Worm (Caenorhabditis elegans): ENCODE results near the gene Y54G2A.40.
A peak's percentile ranks its signal among the peaks of the same experiment; 100 is the strongest.

The Y54G2A.40 gene

ce11 chrIV:2817038-2817437 lies 29.2 kb upstream of the Y54G2A.40 start (continued):
- TF ChIP-seq alr-1 (tag; optimal IDR thresholded peaks at IDR 0.05; ENCODE audit: borderline replicate concordance): no peak

- TF ChIP-seq nhr-237 (tag; optimal IDR thresholded peaks at IDR 0.05) (no peak), ets-5 (GFP tag; IDR thresholded peaks at IDR 0.05) (no peak)
These were observed 26.6 kb upstream of the Y54G2A.40 start, which contains the start of gene Y54G2A.13 for ce11 chrIV:2819633-2820032. TSS of gene Y54G2A.13 (minus strand) at chrIV:2819733.

DNA sequence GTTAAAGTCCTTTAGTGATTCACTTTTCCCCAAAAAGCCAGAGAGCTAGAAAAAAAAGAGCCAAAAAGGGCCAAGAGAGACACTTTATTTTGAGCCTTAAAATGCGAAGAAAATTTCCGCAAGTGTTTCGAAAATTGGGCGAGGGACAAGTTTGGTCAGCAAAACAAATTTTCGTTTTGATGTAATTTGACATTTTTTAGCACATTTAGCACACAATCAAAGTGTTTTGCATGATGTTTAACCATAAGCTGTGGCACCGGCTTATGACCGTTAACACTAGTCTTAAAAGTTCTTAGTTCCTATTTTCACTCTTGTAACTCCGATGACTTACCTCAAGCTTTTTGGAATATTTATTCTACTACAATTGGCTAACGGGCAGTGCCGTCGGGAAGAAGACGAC lies 25.9 kb upstream of the Y54G2A.40 start, which contains the start of gene Y54G2A.37:
Gene Y54G2A.37, plus strand, starts transcription at position 301 of the 400 bp plus-strand sequence.
- TF ChIP-seq lin-39 (tag; optimal IDR thresholded peaks at IDR 0.05): no peak
- no peak for TF ChIP-seq lin-35 (GFP tag; optimal IDR thresholded peaks at IDR 0.05)
- TF ChIP-seq mab-9 (GFP tag; IDR thresholded peaks at IDR 0.05): no peak
- TF ChIP-seq nhr-76 (tag; optimal IDR thresholded peaks at IDR 0.05): no peak
- TF ChIP-seq nhr-90 (tag; optimal IDR thresholded peaks at IDR 0.05; ENCODE audit: poor library complexity): no peak
- no peak for TF ChIP-seq ceh-8 (GFP tag; optimal IDR thresholded peaks at IDR 0.05)
- TF ChIP-seq unc-98 (GFP tag; IDR thresholded peaks at IDR 0.05): no peak
- no peak for TF ChIP-seq dsc-1 (tag; optimal IDR thresholded peaks at IDR 0.05)
- TF ChIP-seq ztf-4 (tag; optimal IDR thresholded peaks at IDR 0.05): no peak
- TF ChIP-seq dpl-1 (GFP tag; optimal IDR thresholded peaks at IDR 0.05): no peak
- TF ChIP-seq nhr-77 (tag; optimal IDR thresholded peaks at IDR 0.05): no peak
- TF ChIP-seq ceh-82 (tag; optimal IDR thresholded peaks at IDR 0.05): no peak
- TF ChIP-seq vab-15 (tag; optimal IDR thresholded peaks at IDR 0.05): no peak
- TF ChIP-seq ama-1 (optimal IDR thresholded peaks at IDR 0.05): no peak
- no peak for TF ChIP-seq rnt-1 (tag; optimal IDR thresholded peaks at IDR 0.05)
- TF ChIP-seq fos-1 (tag; optimal IDR thresholded peaks at IDR 0.05): no peak

DNA sequence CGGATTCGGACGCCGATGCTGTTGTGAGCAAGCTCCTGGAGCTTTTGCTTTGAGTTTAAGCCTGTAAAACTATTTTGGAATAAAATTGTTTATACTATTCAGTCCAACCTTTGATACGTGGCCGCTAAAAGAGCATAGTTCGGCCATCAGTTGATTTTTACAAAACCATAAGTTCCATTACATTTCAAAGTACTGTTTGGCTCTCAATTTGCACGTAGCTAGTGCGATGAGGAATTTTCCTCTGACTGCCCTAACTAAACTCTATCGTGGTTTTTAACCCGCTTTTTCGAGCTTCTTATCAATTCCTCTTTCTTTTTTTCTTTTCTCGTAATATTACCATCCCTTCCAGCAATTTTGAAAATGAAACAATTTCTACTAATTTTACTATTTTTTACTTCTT lies 22.8 kb upstream of the Y54G2A.40 start, which contains the start of gene clec-80:
Gene clec-80, plus strand, starts transcription at position 301 of the 400 bp plus-strand sequence.
- no peak for TF ChIP-seq fkh-10 (GFP tag; optimal IDR thresholded peaks at IDR 0.05)
- TF ChIP-seq snu-23 (GFP tag; optimal IDR thresholded peaks at IDR 0.05): no peak
- TF ChIP-seq ceh-8 (GFP tag; optimal IDR thresholded peaks at IDR 0.05): no peak
- no peak for TF ChIP-seq tbx-2 (tag; optimal IDR thresholded peaks at IDR 0.05)
- no peak for TF ChIP-seq mef-2 (tag; optimal IDR thresholded peaks at IDR 0.05)
- TF ChIP-seq alr-1 (tag; optimal IDR thresholded peaks at IDR 0.05; ENCODE audit: borderline replicate concordance): no peak
- no peak for TF ChIP-seq nhr-77 (tag; optimal IDR thresholded peaks at IDR 0.05)
- no peak for TF ChIP-seq rnt-1 (tag; optimal IDR thresholded peaks at IDR 0.05)
- no peak for TF ChIP-seq aha-1 (tag; optimal IDR thresholded peaks at IDR 0.05)
- TF ChIP-seq F16B12.6 (tag; optimal IDR thresholded peaks at IDR 0.05): no peak
- no peak for TF ChIP-seq lir-3 (tag; optimal IDR thresholded peaks at IDR 0.05; ENCODE audit: poor library complexity)
- TF ChIP-seq nhr-28 (tag; optimal IDR thresholded peaks at IDR 0.05): no peak
- TF ChIP-seq grh-1 (GFP tag; IDR thresholded peaks at IDR 0.05): no peak
- TF ChIP-seq nhr-76 (tag; optimal IDR thresholded peaks at IDR 0.05): no peak
- no peak for TF ChIP-seq egl-13 (tag; optimal IDR thresholded peaks at IDR 0.05)
- no peak for TF ChIP-seq zag-1 (tag; optimal IDR thresholded peaks at IDR 0.05)
- TF ChIP-seq ceh-63 (GFP tag; optimal IDR thresholded peaks at IDR 0.05): no peak
- TF ChIP-seq nhr-237 (tag; optimal IDR thresholded peaks at IDR 0.05): no peak
- no peak for TF ChIP-seq unc-30 (tag; optimal IDR thresholded peaks at IDR 0.05)

ce11 chrIV:2825460-2826103 lies 20.7 kb upstream of the Y54G2A.40 start:
- no peak for TF ChIP-seq nhr-237 (tag; optimal IDR thresholded peaks at IDR 0.05)
- peak; percentile 49 for TF ChIP-seq snpc-4 (tag; optimal IDR thresholded peaks at IDR 0.05)
- TF ChIP-seq unc-98 (GFP tag; IDR thresholded peaks at IDR 0.05): no peak
